Worm (Caenorhabditis elegans) whole organism, mixed stage, embryonic: ENCODE data around the gene ostb-1.

ENCODE experiments used
- M03D4.4 ChIP-seq: sonication (generic microtip); optimal IDR thresholded peaks from 2 replicates; lab custom pipeline; 2017; ENCODE audit warnings: mild to moderate bottlenecking, missing genetic modification characterization, missing compliant biosample characterization
- blmp-1 ChIP-seq: fragments of 150-350 bp; optimal IDR thresholded peaks from 2 replicates; lab custom pipeline; 2014; ENCODE audit warnings: missing biosample characterization, missing genetic modification characterization
- elt-3 ChIP-seq: fragments of 150-350 bp; optimal IDR thresholded peaks from 2 replicates; lab custom pipeline; 2014; ENCODE audit warnings: missing biosample characterization, missing genetic modification characterization
- mab-5 ChIP-seq: fragments of 150-350 bp; optimal IDR thresholded peaks from 2 replicates; lab custom pipeline; 2014; ENCODE audit warnings: missing biosample characterization, missing genetic modification characterization
- mep-1 ChIP-seq: fragments of 150-350 bp; optimal IDR thresholded peaks from 2 replicates; lab custom pipeline; 2017; ENCODE audit warnings: missing biosample characterization, missing genetic modification reagents, missing genetic modification characterization, inconsistent platforms
- nhr-28 ChIP-seq: fragments of 150-350 bp; optimal IDR thresholded peaks from 2 replicates; lab custom pipeline; 2014; ENCODE audit warnings: missing biosample characterization, missing genetic modification characterization
- snpc-4 ChIP-seq: fragments of 150-350 bp; optimal IDR thresholded peaks from 2 replicates; lab custom pipeline; 2014; ENCODE audit warnings: missing biosample characterization, missing genetic modification characterization
- unc-62 ChIP-seq: fragments of 150-350 bp; optimal IDR thresholded peaks from 2 replicates; lab custom pipeline; 2014; ENCODE audit warnings: missing biosample characterization, missing genetic modification reagents, missing genetic modification characterization
- ztf-11 ChIP-seq: fragments of 150-350 bp; optimal IDR thresholded peaks from 2 replicates; lab custom pipeline; 2014; ENCODE audit warnings: missing biosample characterization, missing genetic modification characterization

- TF ChIP-seq M03D4.4 (tag; lab: Kevin White, UChicago) (no peak), blmp-1 (tag; lab: Kevin White, UChicago) (no peak), unc-62 (GFP tag; lab: Kevin White, UChicago) (no peak), nhr-28 (tag; lab: Kevin White, UChicago) (no peak), ztf-11 (tag; lab: Kevin White, UChicago) (no peak), mep-1 (tag; lab: Kevin White, UChicago) (no peak), mab-5 (no peak), snpc-4 (tag; lab: Kevin White, UChicago) (no peak), elt-3 (no peak)
These were observed 6.2 kb upstream of the ostb-1 start, which contains the start of gene sds-22 for ce11 chrII:7858101-7858500.
